Worm (Caenorhabditis elegans) whole organism, dauer: Measurements from ENCODE around the gene F38B7.11.
"Not testable (repeated sequence)": the region's sequence is repeated elsewhere in the genome, so short reads cannot be mapped to it uniquely, and the experiment has no call there.

ENCODE experiments used
- unc-62 ChIP-seq: sonication (generic microtip); optimal IDR thresholded peaks from 2 replicates; lab custom pipeline; 2017; ENCODE audit warnings: missing biosample characterization, missing genetic modification reagents, missing genetic modification characterization

The F38B7.11 gene

ce11 chrV:11546795-11547194 lies at the start of gene F38B7.11:
Gene F38B7.11, plus strand, starts transcription at chrV:11547095.
- no peak for TF ChIP-seq unc-62

ce11 chrV:11497475-11497874 lies 49.4 kb upstream of the F38B7.11 start:
- no peak for TF ChIP-seq unc-62

DNA sequence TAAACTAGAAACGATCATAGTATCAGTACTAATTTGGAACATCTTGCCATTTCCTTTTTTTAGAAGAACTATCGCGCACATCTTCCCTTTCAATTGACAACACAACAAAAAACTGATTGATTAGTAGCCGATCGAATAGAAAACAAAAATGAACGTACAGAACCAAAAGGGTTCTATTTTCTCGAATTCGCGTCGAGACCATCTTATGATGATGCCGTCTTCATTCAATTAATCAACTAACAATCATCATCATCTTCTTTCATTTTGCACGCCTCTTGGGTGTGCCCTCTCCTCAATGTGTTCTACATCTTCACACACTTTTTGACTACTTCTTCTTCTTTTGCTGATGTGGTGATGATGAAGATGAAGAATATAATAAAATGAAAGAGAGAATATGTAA lies 47.1 kb upstream of the F38B7.11 start:
- no peak for TF ChIP-seq unc-62

ce11 chrV:11500980-11501379 lies 45.9 kb upstream of the F38B7.11 start:
- no peak for TF ChIP-seq unc-62

- no peak for TF ChIP-seq unc-62
These were observed 43.7 kb upstream of the F38B7.11 start, which contains the start of gene C55A6.12 for ce11 chrV:11503081-11503751. Gene C55A6.12, minus strand, starts transcription at chrV:11503131.

DNA sequence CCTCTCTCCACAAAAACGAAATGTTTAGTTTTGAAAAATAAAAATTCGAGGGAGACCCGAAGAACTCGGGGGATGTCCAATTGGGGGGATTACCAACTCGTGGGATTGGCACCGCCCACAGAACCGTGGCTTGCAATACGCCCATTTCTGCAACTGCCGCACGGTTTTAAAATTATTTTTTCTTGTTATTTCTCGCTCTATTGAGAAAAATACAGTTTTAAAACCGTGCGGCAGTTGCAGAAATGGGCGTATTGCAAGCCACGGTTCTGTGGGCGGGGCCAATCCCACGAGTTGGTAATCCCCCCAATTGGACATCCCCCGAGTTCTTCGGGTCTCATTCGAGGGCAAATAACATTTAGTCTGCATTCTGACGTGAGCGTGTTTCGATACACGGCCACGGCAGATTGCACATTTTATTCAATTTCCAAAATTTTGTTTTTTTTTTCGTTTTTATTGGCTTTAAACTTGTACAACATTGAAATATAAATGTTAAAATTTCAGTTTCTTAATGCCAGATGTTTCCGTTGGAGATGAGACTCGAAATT lies 42.0 kb upstream of the F38B7.11 start, which contains the start of the genes C55A6.1 and C55A6.10:
Gene C55A6.1 (minus strand): TSS at position 116 of the 545 bp plus-strand sequence.
Gene C55A6.10 (plus strand): TSS at position 495 of the 545 bp plus-strand sequence.
- not testable (repeated sequence) for TF ChIP-seq unc-62

ce11 chrV:11506347-11506746 lies 40.5 kb upstream of the F38B7.11 start:
- no peak for TF ChIP-seq unc-62

DNA sequence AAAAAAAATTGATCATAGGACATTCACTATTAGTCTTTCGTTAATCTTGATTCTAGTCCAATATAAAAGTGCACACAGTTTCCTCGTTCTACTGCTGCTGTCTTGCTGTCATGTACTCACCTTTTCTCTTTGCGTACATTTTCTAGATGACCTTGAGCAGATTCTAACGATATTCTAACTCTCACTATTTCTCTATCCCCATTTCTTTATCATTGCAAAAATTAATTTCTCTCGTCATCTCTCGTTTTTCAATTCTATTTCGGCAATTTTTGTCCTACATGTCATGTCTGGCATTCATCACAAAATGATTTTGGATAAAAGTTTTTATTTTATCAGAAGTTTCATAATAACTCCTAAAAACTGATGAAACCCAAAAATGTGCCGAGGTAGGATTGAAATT lies 38.1 kb upstream of the F38B7.11 start, which contains the start of gene ttll-5:
Gene ttll-5 (plus strand): TSS at position 288 of the 400 bp plus-strand sequence.
- TF ChIP-seq unc-62 = no peak

DNA sequence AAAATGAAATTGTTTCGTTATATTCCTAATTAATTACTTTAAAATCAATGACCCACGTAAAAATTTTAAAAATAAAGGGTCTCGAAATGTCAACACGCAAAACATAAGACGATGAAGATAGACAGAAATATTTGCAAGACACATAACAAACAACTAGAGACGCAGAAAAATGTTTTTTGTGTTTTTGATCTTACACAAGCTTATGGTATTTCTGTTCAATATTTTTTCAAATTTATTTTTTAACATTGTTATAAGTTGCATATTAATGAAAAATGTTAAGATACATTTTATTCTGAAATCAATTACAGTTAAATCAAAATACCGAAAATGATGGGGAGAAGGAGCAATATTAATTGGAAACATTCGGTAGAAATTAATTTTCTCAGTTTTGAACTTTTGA lies 33.5 kb upstream of the F38B7.11 start, which contains the start of gene C55A6.3:
Gene C55A6.3 (minus strand): TSS at position 101 of the 400 bp plus-strand sequence.
- no peak for TF ChIP-seq unc-62

DNA sequence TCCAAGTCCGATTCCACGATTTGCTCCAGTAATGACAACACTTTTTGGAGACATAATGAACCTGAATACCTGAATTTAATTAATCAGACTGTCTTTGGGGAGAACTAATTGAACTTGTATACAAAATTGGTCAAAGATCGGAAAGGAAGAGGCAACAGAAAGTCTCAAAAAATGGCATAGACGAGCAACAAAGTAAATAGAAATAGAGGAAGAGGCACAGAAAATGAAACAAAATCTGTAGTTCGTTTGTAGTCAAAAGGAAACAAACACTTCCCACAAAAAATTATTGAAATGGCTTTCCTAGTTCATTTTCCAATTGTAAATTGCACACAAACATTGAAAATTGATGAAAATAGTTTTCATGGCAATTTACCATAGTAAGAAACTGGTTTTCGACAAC lies 32.2 kb upstream of the F38B7.11 start, which contains the start of gene C55A6.6:
Gene C55A6.6 (minus strand): TSS at position 61 of the 400 bp plus-strand sequence.
- no peak for TF ChIP-seq unc-62

DNA sequence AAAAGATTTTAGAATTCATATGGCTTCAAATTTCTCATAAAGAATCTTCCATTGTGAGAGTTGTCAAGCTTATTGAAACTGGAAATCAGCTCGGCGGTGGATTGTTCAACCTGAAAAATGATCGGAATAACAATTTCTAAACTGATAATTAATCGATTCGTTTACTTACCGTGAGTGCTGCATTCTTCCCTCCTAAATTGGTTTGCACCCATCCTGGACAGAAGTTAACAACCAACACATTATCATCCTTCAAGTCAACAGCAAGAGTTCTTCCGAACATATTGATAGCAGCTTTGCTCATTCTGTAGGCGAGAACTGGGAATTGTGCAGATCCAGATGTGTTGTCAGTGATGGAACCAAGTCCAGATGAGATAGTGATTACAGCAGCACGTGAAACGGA lies 31.8 kb upstream of the F38B7.11 start:
- no peak for TF ChIP-seq unc-62

DNA sequence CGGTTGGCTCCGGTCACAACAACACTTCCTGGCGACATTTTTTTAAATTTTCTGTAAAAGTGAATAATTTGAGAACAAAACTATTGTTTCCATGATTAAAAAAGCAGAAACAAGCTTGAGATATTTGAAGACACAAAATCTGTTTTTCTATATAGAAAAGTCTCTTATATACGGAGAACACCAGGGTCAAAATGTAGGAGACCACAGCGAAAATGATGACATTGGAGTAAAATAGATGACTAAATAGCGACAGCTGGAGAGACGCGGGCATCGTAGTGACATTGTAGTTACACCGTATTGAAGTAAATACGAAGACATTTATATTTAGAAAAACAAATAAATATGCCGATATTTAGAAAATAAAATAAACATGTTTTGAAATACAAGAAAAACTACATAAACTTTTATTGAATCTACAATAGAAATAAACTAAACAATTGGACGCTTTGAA lies 30.7 kb upstream of the F38B7.11 start, which contains the start of gene sdz-8:
Gene sdz-8 (minus strand): TSS at position 51 of the 451 bp plus-strand sequence.
- TF ChIP-seq unc-62 = no peak

DNA sequence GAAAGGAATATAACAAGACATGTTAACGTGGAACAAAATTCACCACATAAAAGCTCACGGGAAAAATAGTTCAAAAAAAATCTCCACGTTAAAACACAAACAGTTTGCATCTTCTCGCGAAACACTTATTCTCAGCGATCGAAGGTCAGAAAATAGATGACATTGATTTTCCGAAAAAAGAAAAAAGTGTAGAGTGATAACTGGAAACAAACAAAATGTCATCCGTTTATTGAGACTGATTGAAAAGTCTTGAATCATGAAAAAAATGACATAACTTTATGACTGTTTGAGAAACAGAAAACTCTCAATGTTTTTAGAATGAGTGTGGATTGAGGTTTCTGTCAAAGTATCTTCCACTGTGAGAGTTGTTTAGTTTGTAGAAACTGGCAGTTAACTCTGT lies 29.1 kb upstream of the F38B7.11 start, which contains the start of gene C55A6.4:
Gene C55A6.4 (minus strand): TSS at position 101 of the 400 bp plus-strand sequence.
- TF ChIP-seq unc-62 = no peak

DNA sequence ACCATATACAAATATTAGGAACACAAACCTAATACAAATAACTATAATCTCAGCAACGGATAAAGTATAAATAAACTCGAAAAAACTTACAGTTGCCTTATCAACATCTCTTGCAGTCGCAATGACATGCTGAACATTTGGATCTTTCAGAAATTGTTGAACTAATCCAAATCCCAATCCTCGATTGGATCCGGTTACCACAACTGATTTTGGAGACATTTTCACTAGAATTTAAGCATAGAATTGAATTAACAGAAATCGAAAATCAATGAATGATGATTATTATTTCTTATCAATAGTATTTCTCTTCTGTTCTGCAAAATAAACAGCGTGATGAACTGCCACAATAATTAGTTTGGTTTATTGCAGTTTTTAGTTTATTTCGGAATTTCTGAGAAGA lies 26.7 kb upstream of the F38B7.11 start, which contains the start of the genes C55A6.11 and C55A6.7:
Gene C55A6.11 (plus strand): TSS at position 301 of the 400 bp plus-strand sequence.
Gene C55A6.7 (minus strand): TSS at position 316 of the 400 bp plus-strand sequence.
- TF ChIP-seq unc-62 = no peak

DNA sequence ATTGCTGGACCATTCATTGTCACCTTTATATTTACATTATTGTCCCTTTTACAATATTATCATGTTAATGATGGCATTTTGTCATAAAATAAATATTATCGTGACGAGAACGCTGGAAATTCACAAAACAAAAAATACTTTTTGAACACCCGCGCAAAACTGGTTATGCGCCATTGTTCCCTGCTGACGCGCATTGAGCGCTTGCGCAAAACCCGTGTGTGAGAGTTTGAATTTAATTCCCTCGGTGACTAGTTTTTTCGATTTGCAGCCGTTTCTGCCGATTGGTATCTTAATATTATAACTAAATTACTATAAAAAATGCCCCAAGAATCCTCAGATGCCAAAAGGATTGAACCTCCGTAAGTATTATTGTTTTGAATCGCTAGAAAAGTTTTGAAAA lies 25.4 kb upstream of the F38B7.11 start, which contains the start of gene pafo-1:
Gene pafo-1 (plus strand): TSS at position 256 of the 400 bp plus-strand sequence.
- TF ChIP-seq unc-62 = no peak

DNA sequence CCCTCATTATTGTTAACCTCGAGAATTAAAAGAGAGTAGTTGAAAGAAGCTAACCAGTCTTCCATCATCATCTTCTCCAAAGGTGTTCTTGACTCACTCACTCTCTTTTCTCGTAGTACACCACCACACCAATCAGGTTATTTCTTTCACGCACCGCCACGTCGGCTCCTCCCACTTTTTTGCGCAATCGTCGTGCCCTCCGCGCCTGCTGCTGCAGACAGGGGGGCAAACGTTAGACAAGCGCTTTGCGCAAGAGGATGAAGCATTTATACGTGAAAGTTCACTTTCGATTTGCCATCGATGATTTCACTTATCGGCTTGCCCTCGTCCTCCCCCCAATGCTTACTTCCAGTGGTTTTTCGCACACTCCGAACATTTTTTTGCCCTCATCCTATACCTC lies 21.6 kb upstream of the F38B7.11 start:
- TF ChIP-seq unc-62 = no peak

DNA sequence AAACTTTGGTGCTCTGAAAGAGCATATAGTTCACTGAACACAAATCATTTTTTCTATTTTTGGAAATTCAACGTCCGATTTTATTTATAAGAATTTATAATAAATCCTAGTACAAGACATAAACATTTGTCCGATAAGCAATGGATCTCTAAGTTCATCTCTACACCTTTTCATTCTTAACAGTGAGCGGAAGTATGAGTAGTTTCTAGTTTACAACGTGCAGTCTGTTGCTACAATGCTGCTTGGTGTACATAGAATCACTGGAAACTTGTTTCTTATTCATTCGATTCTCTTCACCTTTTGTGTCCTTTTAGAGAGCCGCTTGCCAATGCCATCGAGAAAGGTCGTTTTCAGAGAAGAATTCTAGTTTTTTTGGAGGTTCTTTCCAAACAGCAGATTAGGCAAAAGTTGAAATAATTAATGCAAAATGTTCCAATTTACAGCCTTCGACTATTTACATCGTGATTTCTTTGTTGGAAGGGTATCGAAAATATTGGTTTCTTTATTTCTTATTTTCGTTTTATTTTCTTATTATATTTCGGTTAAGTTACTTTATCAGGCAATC lies 19.9 kb upstream of the F38B7.11 start:
- no peak for TF ChIP-seq unc-62
